Fruit fly (Drosophila melanogaster): ENCODE measurements around the gene Ubr3.

- no peak for TF ChIP-seq Hr78 (GFP tag; optimal IDR thresholded peaks at IDR 0.05)
- TF ChIP-seq CG32264 (GFP tag; optimal IDR thresholded peaks at IDR 0.05), result peak; percentile 30
- TF ChIP-seq Sp1 (GFP tag; optimal IDR thresholded peaks at IDR 0.05), result peak; percentile 84
- peak; percentile 79 for TF ChIP-seq rgr (GFP tag; optimal IDR thresholded peaks at IDR 0.05)
- TF ChIP-seq Jra (GFP tag; optimal IDR thresholded peaks at IDR 0.05), result peak; percentile 32
- no peak for TF ChIP-seq CrebA (GFP tag; optimal IDR thresholded peaks at IDR 0.05; ENCODE audit: borderline replicate concordance)
- no peak for TF ChIP-seq GATAd (GFP tag; optimal IDR thresholded peaks at IDR 0.05)
- no peak for TF ChIP-seq Dfd (GFP tag; optimal IDR thresholded peaks at IDR 0.05)
- TF ChIP-seq dl (GFP tag; optimal IDR thresholded peaks at IDR 0.05; ENCODE audit: insufficient read depth in 1 of 2, partially characterized antibody in 2 of 2), result no peak
- TF ChIP-seq Dif (GFP tag; optimal IDR thresholded peaks at IDR 0.05; ENCODE audit: partially characterized antibody), result no peak
- no peak for TF ChIP-seq pan (optimal IDR thresholded peaks at IDR 0.05)
- peak; percentile 86 for TF ChIP-seq fru (GFP tag; optimal IDR thresholded peaks at IDR 0.05)
- peak; percentile 70 for TF ChIP-seq psq (GFP tag; optimal IDR thresholded peaks at IDR 0.05)
- TF ChIP-seq Myc (optimal IDR thresholded peaks at IDR 0.05), result no peak
Observed at dm6 chrX:7970396-7970795, 34.7 kb downstream of the Ubr3 start.

Data from whole organism, wandering third instar larva.